Fruit fly (Drosophila melanogaster): ENCODE measurements around the gene Cyp4e3.

Gene Cyp4e3

dm6 chr2L:9698923-9699493 lies 50.9 kb downstream of the Cyp4e3 start, which contains the start of gene Pka-C1 (continued):
- TF ChIP-seq gem (tag; optimal IDR thresholded peaks at IDR 0.05) (peak; percentile 25), vvl (GFP tag; IDR thresholded peaks at IDR 0.05) (peak; percentile 35), CG14050 (GFP tag; IDR thresholded peaks at IDR 0.05) (no peak; the same call in 2 of the 3 replicates), gt (GFP tag; IDR thresholded peaks at IDR 0.05) (no peak), Hey (tag; optimal IDR thresholded peaks at IDR 0.05) (no peak), CG4360 (GFP tag; IDR thresholded peaks at IDR 0.05) (no peak), chif (GFP tag; optimal IDR thresholded peaks at IDR 0.05) (no peak), CG16863 (GFP tag; optimal IDR thresholded peaks at IDR 0.05) (no peak), CG12744 (GFP tag; optimal IDR thresholded peaks at IDR 0.05) (no peak), lmd (GFP tag; IDR thresholded peaks at IDR 0.05) (peak; percentile 53), Mad (GFP tag; optimal IDR thresholded peaks at IDR 0.05) (no peak), CG10462 (GFP tag; optimal IDR thresholded peaks at IDR 0.05) (no peak), sd (tag; optimal IDR thresholded peaks at IDR 0.05) (no peak), gsb (GFP tag; IDR thresholded peaks at IDR 0.05) (no peak), CG17361 (GFP tag; IDR thresholded peaks at IDR 0.05) (peak; percentile 45; the same call in 1 of the 3 replicates), E2f2 (GFP tag; IDR thresholded peaks at IDR 0.05) (no peak; the same call in 1 of the 2 replicates), grau (tag; optimal IDR thresholded peaks at IDR 0.05) (no peak), MBD-R2 (GFP tag; IDR thresholded peaks at IDR 0.05) (no peak), CG17802 (tag; optimal IDR thresholded peaks at IDR 0.05) (no peak), oc (tag; optimal IDR thresholded peaks at IDR 0.05) (no peak), CG11504 (tag; optimal IDR thresholded peaks at IDR 0.05) (peak; percentile 51), CG18476 (GFP tag; optimal IDR thresholded peaks at IDR 0.05) (no peak), Six4 (GFP tag; optimal IDR thresholded peaks at IDR 0.05) (no peak), zfh1 (GFP tag; IDR thresholded peaks at IDR 0.05) (peak; percentile 38; the same call in 1 of the 3 replicates), CG2129 (GFP tag; IDR thresholded peaks at IDR 0.05; ENCODE audit: partially characterized antibody) (no peak), hb (GFP tag; IDR thresholded peaks at IDR 0.05; ENCODE audit: partially characterized antibody) (0 out of 3 replicates have a peak, but pooled peaks have one; percentile 33), CG6683 (GFP tag; optimal IDR thresholded peaks at IDR 0.05) (no peak), tup (GFP tag; optimal IDR thresholded peaks at IDR 0.05) (no peak), wor (GFP tag; IDR thresholded peaks at IDR 0.05) (no peak), esg (GFP tag; conservative IDR thresholded peaks at IDR 0.05) (no peak), CG17328 (GFP tag; IDR thresholded peaks at IDR 0.05) (no peak), bbx (GFP tag; IDR thresholded peaks at IDR 0.05; ENCODE audit: partially characterized antibody) (0 out of 2 replicates have a peak, but pooled peaks have one; percentile 51), Atf6 (GFP tag; IDR thresholded peaks at IDR 0.05) (0 out of 2 replicates have a peak, but pooled peaks have one; percentile 17), Gug (GFP tag; IDR thresholded peaks at IDR 0.05) (no peak; the same call in 3 of the 4 replicates), Elba2 (GFP tag; optimal IDR thresholded peaks at IDR 0.05) (no peak), Lpt (GFP tag; optimal IDR thresholded peaks at IDR 0.05) (no peak), lov (optimal IDR thresholded peaks at IDR 0.05) (no peak), lov (GFP tag; IDR thresholded peaks at IDR 0.05) (0 out of 3 replicates have a peak, but pooled peaks have one; percentile 24), CG8290 (GFP tag; optimal IDR thresholded peaks at IDR 0.05) (no peak), CG8290 (tag; optimal IDR thresholded peaks at IDR 0.05) (peak in 1 of 2 experiments; percentile 77), exex (tag; optimal IDR thresholded peaks at IDR 0.05) (peak; percentile 24), CG10431 (GFP tag; optimal IDR thresholded peaks at IDR 0.05) (no peak), dmrt99B (tag; optimal IDR thresholded peaks at IDR 0.05) (peak; percentile 30), CG3847 (GFP tag; IDR thresholded peaks at IDR 0.05) (peak; percentile 72), pfk (GFP tag; optimal IDR thresholded peaks at IDR 0.05) (peak; percentile 34), CG7786 (GFP tag; optimal IDR thresholded peaks at IDR 0.05) (no peak), Deaf1 (tag; optimal IDR thresholded peaks at IDR 0.05) (peak; percentile 59), CG42726 (GFP tag; IDR thresholded peaks at IDR 0.05; ENCODE audit: partially characterized antibody) (peak; percentile 86), pan (optimal IDR thresholded peaks at IDR 0.05) (no peak), pan (GFP tag; optimal IDR thresholded peaks at IDR 0.05 in 1 of 2, IDR thresholded peaks at IDR 0.05 in 1 of 2) (peak in 1 of 2 experiments; percentile 51), CG3163 (GFP tag; optimal IDR thresholded peaks at IDR 0.05) (no peak)

Measured in whole organism, embryonic.